Worm (Caenorhabditis elegans): Measurements from ENCODE around the gene nekl-3.

Gene nekl-3

DNA sequence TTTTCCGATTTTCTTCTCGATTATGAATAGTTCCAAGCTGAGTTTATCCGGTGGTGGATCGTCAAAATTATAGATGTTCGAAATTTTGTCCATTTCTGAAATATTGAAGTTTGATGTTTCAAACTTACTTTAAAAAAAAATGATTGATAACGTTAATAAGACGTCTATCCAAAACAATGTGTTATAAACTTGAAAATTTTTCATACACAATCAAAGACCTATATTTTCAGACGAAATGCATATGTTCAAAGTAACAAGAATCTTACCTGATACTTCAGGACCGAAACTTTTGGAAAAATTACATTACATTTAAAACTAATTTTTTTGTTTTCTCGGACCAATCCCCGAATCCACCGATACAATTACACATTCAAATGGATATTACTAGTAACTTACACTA lies at the start of gene nekl-3:
Gene nekl-3 (minus strand): TSS at position 101 of the 400 bp plus-strand sequence.
- TF ChIP-seq zip-8 (tag; optimal IDR thresholded peaks at IDR 0.05) (no peak), nhr-2 (tag; optimal IDR thresholded peaks at IDR 0.05) (no peak), nhr-76 (tag; optimal IDR thresholded peaks at IDR 0.05) (no peak), mls-2 (tag; optimal IDR thresholded peaks at IDR 0.05) (no peak), unc-62 (GFP tag; optimal IDR thresholded peaks at IDR 0.05) (no peak), lin-13 (tag; optimal IDR thresholded peaks at IDR 0.05) (no peak)

DNA sequence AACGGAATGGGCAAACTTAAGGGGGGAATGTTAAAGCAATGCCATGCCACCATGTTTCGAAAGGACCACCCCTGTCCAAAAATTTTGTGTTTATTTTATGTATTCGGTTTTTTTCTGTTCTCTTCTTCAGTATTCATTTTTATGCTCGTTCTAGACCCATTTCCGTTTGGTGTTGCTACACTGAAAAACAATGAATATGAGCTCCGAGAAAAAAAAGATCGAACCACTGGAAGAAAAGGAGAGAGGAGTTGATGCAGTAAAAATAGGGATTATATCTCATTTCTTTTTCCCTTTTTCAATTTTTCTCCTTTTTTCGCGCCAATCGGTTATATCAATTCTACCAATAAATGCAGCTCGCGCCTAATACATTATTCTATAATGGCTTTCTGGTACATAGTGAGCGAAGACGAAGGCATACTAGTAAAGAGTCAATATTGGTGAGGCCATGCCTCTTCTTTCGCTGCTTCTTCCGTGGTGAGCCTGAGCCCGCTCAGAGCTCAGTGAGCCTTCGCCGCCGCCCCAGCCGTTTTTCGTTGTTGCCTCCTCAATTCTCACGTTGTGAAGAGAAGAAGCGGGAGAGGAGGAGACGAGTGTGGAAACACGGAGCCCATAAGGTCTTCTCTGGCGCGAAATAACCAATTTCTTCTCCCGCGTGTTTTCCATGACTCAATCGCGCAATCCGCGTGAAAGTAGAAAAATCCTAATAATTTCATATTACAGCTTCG lies 48.9 kb upstream of the nekl-3 start:
- TF ChIP-seq blmp-1 (tag; optimal IDR thresholded peaks at IDR 0.05) (no peak), drap-1 (GFP tag; optimal IDR thresholded peaks at IDR 0.05) (no peak), bed-3 (GFP tag; optimal IDR thresholded peaks at IDR 0.05) (no peak), M03D4.4 (tag; optimal IDR thresholded peaks at IDR 0.05) (no peak), ham-2 (GFP tag; optimal IDR thresholded peaks at IDR 0.05) (no peak), lin-32 (GFP tag; optimal IDR thresholded peaks at IDR 0.05) (no peak), nhr-28 (tag; optimal IDR thresholded peaks at IDR 0.05) (no peak), elt-3 (tag; optimal IDR thresholded peaks at IDR 0.05) (no peak), mab-5 (tag; optimal IDR thresholded peaks at IDR 0.05) (no peak), unc-120 (tag; optimal IDR thresholded peaks at IDR 0.05; ENCODE audit: poor library complexity, severe bottlenecking) (no peak), zip-8 (tag; optimal IDR thresholded peaks at IDR 0.05) (no peak), lsy-2 (tag; optimal IDR thresholded peaks at IDR 0.05) (no peak), pha-4 (tag; optimal IDR thresholded peaks at IDR 0.05) (no peak), sem-2 (GFP tag; optimal IDR thresholded peaks at IDR 0.05) (no peak), sptf-1 (tag; optimal IDR thresholded peaks at IDR 0.05) (no peak), unc-39 (tag; optimal IDR thresholded peaks at IDR 0.05) (no peak), ceh-43 (GFP tag; optimal IDR thresholded peaks at IDR 0.05) (no peak), ceh-83 (GFP tag; optimal IDR thresholded peaks at IDR 0.05) (no peak), nhr-76 (tag; optimal IDR thresholded peaks at IDR 0.05) (no peak)

- TF ChIP-seq zip-8 (tag; optimal IDR thresholded peaks at IDR 0.05) (no peak), nhr-28 (tag; optimal IDR thresholded peaks at IDR 0.05) (no peak), sem-2 (GFP tag; optimal IDR thresholded peaks at IDR 0.05) (no peak), nhr-237 (tag; optimal IDR thresholded peaks at IDR 0.05) (no peak)
Observed at ce11 chrX:12438266-12438665, 47.0 kb upstream of the nekl-3 start.

DNA sequence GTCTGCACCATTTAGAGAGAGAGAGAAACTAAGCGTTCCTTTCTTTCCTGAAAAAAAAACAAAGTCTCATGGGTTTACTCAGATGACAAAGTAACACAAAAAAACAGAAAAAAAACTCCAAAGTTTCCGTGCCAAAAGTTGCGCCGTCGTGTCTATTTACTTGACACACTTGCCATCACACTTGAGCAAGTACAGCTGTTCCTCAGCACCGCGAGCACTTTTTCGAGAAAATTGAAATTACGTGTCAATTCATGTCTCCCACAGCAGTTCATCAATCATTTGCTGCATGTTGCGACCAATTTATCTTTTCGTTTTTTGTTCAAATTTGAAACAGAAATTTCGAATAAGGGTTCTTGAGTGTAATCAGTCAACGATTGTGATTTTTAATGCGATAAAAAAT lies 45.2 kb upstream of the nekl-3 start:
- TF ChIP-seq nhr-2 (tag; optimal IDR thresholded peaks at IDR 0.05) (no peak), nhr-28 (tag; optimal IDR thresholded peaks at IDR 0.05) (no peak)

ce11 chrX:12435246-12435645 lies 44.0 kb upstream of the nekl-3 start:
- TF ChIP-seq nhr-2 (tag; optimal IDR thresholded peaks at IDR 0.05): no peak
- TF ChIP-seq sem-2 (GFP tag; optimal IDR thresholded peaks at IDR 0.05): no peak
- TF ChIP-seq mep-1 (tag; optimal IDR thresholded peaks at IDR 0.05): no peak
- TF ChIP-seq elt-3 (tag; optimal IDR thresholded peaks at IDR 0.05): no peak
- TF ChIP-seq lin-13 (tag; optimal IDR thresholded peaks at IDR 0.05): no peak
- TF ChIP-seq tbx-8 (GFP tag; optimal IDR thresholded peaks at IDR 0.05): no peak
- TF ChIP-seq zip-8 (tag; optimal IDR thresholded peaks at IDR 0.05): no peak
- no peak for TF ChIP-seq unc-62 (GFP tag; optimal IDR thresholded peaks at IDR 0.05)
- TF ChIP-seq unc-120 (tag; optimal IDR thresholded peaks at IDR 0.05; ENCODE audit: poor library complexity, severe bottlenecking): no peak
- no peak for TF ChIP-seq nhr-12 (tag; optimal IDR thresholded peaks at IDR 0.05)
- TF ChIP-seq flh-1 (GFP tag; optimal IDR thresholded peaks at IDR 0.05): no peak
- TF ChIP-seq nhr-237 (tag; optimal IDR thresholded peaks at IDR 0.05): no peak
- no peak for TF ChIP-seq ztf-11 (tag; optimal IDR thresholded peaks at IDR 0.05)
- TF ChIP-seq lin-32 (GFP tag; optimal IDR thresholded peaks at IDR 0.05): no peak
- no peak for TF ChIP-seq ces-1 (GFP tag; optimal IDR thresholded peaks at IDR 0.05)
- no peak for TF ChIP-seq ceh-43 (GFP tag; optimal IDR thresholded peaks at IDR 0.05)

ce11 chrX:12434086-12434485 lies 42.8 kb upstream of the nekl-3 start, which contains the start of gene tsct-1:
TSS of gene tsct-1 (plus strand) at chrX:12434097.
- no peak for TF ChIP-seq tbx-8 (GFP tag; optimal IDR thresholded peaks at IDR 0.05)

Measured in whole organism, mixed stage, embryonic.